Worm (Caenorhabditis elegans): ENCODE data around the gene T22H9.1.

DNA sequence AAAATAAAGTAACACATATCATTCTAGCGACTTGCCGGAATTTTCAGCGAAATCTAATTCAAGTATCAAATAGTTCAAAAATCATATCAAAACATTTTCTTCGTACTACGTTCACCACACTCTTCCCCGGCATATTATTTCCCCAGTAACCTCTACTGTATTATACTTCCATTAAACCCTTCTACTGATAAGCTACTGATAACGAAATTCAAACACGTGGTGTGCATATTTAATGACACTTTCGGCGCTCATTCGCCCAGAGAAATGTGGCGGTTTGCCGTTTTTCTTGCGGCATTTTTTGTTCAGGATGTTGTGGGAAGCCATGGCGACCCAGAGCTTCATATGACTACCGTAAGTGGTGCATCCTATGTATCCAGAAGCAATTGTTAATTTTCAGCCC, 25.9 kb downstream of the T22H9.1 start, which contains the start of gene lipl-5:
- TF ChIP-seq tab-1 (GFP tag; IDR thresholded peaks at IDR 0.05) (no peak), ztf-23 (GFP tag; IDR thresholded peaks at IDR 0.05) (no peak), ztf-29 (GFP tag; IDR thresholded peaks at IDR 0.05) (no peak), flt-1 (GFP tag; IDR thresholded peaks at IDR 0.05) (no peak), klf-2 (GFP tag; conservative IDR thresholded peaks at IDR 0.05) (no peak)
